Fruit fly (Drosophila melanogaster) whole organism, embryonic: ENCODE measurements around the gene CG31344.

ENCODE experiments used
- Aef1 ChIP-seq: fragments of 200-800 bp; sonication (Bioruptor generic); IDR thresholded peaks from 3 replicates; pipeline ENCODE4 v1.3.6; 2022; ENCODE audit warnings: missing biosample characterization, missing genetic modification characterization
- Bgb ChIP-seq: fragments of 200-800 bp; sonication (Bioruptor generic); IDR thresholded peaks from 2 replicates; pipeline ENCODE4 v1.3.6; 2022; ENCODE audit warnings: missing biosample characterization, missing genetic modification characterization; ENCODE audit not compliant: partially characterized antibody
- CG11398 ChIP-seq: fragments of 200-800 bp; sonication (Bioruptor generic); optimal IDR thresholded peaks from 2 replicates; lab custom pipeline; 2016; ENCODE audit warnings: missing biosample characterization, missing genetic modification characterization
- CG15514 ChIP-seq: fragments of 200-800 bp; sonication (Bioruptor generic); optimal IDR thresholded peaks from 3 replicates; lab custom pipeline; 2017; ENCODE audit warnings: missing biosample characterization, missing genetic modification characterization, mild to moderate bottlenecking, moderate library complexity, missing genetic modification reagents
- CG16779 ChIP-seq: fragments of 200-800 bp; sonication (Bioruptor generic); IDR thresholded peaks from 2 replicates; pipeline ENCODE4 v1.3.6; 2022; ENCODE audit warnings: missing biosample characterization, missing genetic modification characterization
- CG17612 ChIP-seq: fragments of 200-800 bp; sonication (Bioruptor generic); IDR thresholded peaks from 2 replicates; pipeline ENCODE4 v1.3.6; 2022; ENCODE audit warnings: missing biosample characterization, missing genetic modification characterization
- CG18011 ChIP-seq: fragments of 200-800 bp; sonication (Bioruptor generic); optimal IDR thresholded peaks from 2 replicates; lab custom pipeline; 2017; ENCODE audit warnings: missing biosample characterization, missing genetic modification characterization, mild to moderate bottlenecking, moderate library complexity, missing genotype
- CG1832 ChIP-seq: fragments of 200-800 bp; sonication (Bioruptor generic); optimal IDR thresholded peaks from 2 replicates; lab custom pipeline; 2017; ENCODE audit warnings: missing biosample characterization, mild to moderate bottlenecking, missing genetic modification characterization, inconsistent platforms
- CG32532 ChIP-seq: fragments of 200-800 bp; sonication (Bioruptor generic); IDR thresholded peaks from 2 replicates; pipeline ENCODE4 v1.3.6; 2022; ENCODE audit warnings: missing biosample characterization, missing genetic modification characterization
- CG34376 ChIP-seq: fragments of 200-800 bp; sonication (Bioruptor generic); optimal IDR thresholded peaks from 2 replicates; lab custom pipeline; 2018; ENCODE audit warnings: missing biosample characterization, mild to moderate bottlenecking, missing genetic modification characterization
- CG4707 ChIP-seq: fragments of 200-800 bp; sonication (Bioruptor generic); optimal IDR thresholded peaks from 2 replicates; lab custom pipeline; 2018; ENCODE audit warnings: missing biosample characterization, mild to moderate bottlenecking, missing genetic modification characterization, moderate library complexity
- CG6254 ChIP-seq: fragments of 200-800 bp; sonication (Bioruptor generic); optimal IDR thresholded peaks from 3 replicates; lab custom pipeline; 2017; ENCODE audit warnings: mild to moderate bottlenecking, missing biosample characterization, missing genetic modification reagents, missing genetic modification characterization
- CG7928 ChIP-seq: fragments of 200-800 bp; sonication (Bioruptor generic); optimal IDR thresholded peaks from 2 replicates; lab custom pipeline; 2017; ENCODE audit warnings: missing biosample characterization, mild to moderate bottlenecking, missing genetic modification characterization
- CG8478 ChIP-seq: fragments of >200 bp; optimal IDR thresholded peaks from 2 replicates; lab custom pipeline; 2018
- Chrac-16 ChIP-seq: fragments of 200-800 bp; sonication (Bioruptor generic); optimal IDR thresholded peaks from 3 replicates; lab custom pipeline; 2016; ENCODE audit warnings: missing biosample characterization, missing genetic modification characterization
- D ChIP-seq, 2 experiments: fragments of 200-800 bp in 1 of 2; fragments of >200 bp in 1 of 2; sonication (Bioruptor generic) in 1 of 2; optimal IDR thresholded peaks; 2 replicates in 1 of 2; 3 replicates in 1 of 2; lab custom pipeline; 2017; ENCODE audit warnings: mild to moderate bottlenecking in 1 of 2, missing biosample characterization in 1 of 2, missing genetic modification characterization in 1 of 2, missing genetic modification reagents in 1 of 2
- D19B ChIP-seq: fragments of 200-800 bp; sonication (Bioruptor generic); optimal IDR thresholded peaks from 2 replicates; lab custom pipeline; 2017; ENCODE audit warnings: missing biosample characterization, mild to moderate bottlenecking, missing genetic modification characterization
- Dad ChIP-seq: fragments of 200-800 bp; sonication (Bioruptor generic); optimal IDR thresholded peaks from 3 replicates; lab custom pipeline; 2016; ENCODE audit warnings: missing biosample characterization, missing genetic modification characterization
- Dek ChIP-seq: fragments of 200-800 bp; sonication (Bioruptor generic); optimal IDR thresholded peaks from 3 replicates; lab custom pipeline; 2019; ENCODE audit warnings: missing biosample characterization, mild to moderate bottlenecking, missing genetic modification characterization, moderate library complexity
- Dfd ChIP-seq, 2 experiments: fragments of >200 bp; optimal IDR thresholded peaks; 2 replicates each; lab custom pipeline; 2017; ENCODE audit warnings: missing biosample characterization in 2 of 2, missing genetic modification characterization in 2 of 2
- Dip3 ChIP-seq: fragments of 200-800 bp; sonication (Bioruptor generic); optimal IDR thresholded peaks from 3 replicates; lab custom pipeline; 2016; ENCODE audit warnings: missing biosample characterization, missing genetic modification characterization
- E2f1 ChIP-seq: fragments of 200-800 bp; sonication (Bioruptor generic); IDR thresholded peaks from 2 replicates; pipeline ENCODE4 v1.3.6; 2022; ENCODE audit warnings: missing biosample characterization, missing genetic modification characterization
- ERR ChIP-seq: fragments of 200-800 bp; sonication (Bioruptor generic); optimal IDR thresholded peaks from 2 replicates; lab custom pipeline; 2016; ENCODE audit warnings: missing biosample characterization, missing genetic modification characterization
- Ets97D ChIP-seq: fragments of 200-800 bp; sonication (Bioruptor generic); optimal IDR thresholded peaks from 3 replicates; lab custom pipeline; 2016; ENCODE audit warnings: missing biosample characterization, missing genetic modification characterization
- HLH4C ChIP-seq: fragments of 200-800 bp; sonication (Bioruptor generic); IDR thresholded peaks from 3 replicates; pipeline ENCODE4 v1.3.6; 2022; ENCODE audit warnings: missing biosample characterization, missing genetic modification characterization; ENCODE audit not compliant: partially characterized antibody
- Hr39 ChIP-seq: fragments of >200 bp; optimal IDR thresholded peaks from 2 replicates; lab custom pipeline; 2017
- Hr51 ChIP-seq, 2 experiments: fragments of 200-800 bp; sonication (Bioruptor generic); optimal IDR thresholded peaks; 2 replicates in 1 of 2; 3 replicates in 1 of 2; lab custom pipeline; 2016 to 2018; ENCODE audit warnings: missing biosample characterization in 2 of 2, missing genetic modification characterization in 2 of 2, mild to moderate bottlenecking in 1 of 2, moderate library complexity in 1 of 2
- Hr78 ChIP-seq, 2 experiments: fragments of 200-800 bp in 1 of 2; fragments of >200 bp in 1 of 2; sonication (Bioruptor generic) in 1 of 2; optimal IDR thresholded peaks; 2 replicates each; lab custom pipeline; 2017 to 2019; ENCODE audit warnings: missing biosample characterization in 2 of 2, missing genetic modification characterization in 2 of 2, mild to moderate bottlenecking in 1 of 2, moderate library complexity in 1 of 2
- Lpt ChIP-seq: fragments of >200 bp; optimal IDR thresholded peaks from 2 replicates; lab custom pipeline; 2018; ENCODE audit warnings: missing biosample characterization, missing genetic modification characterization
- Mes4 ChIP-seq: fragments of 200-800 bp; sonication (Bioruptor generic); optimal IDR thresholded peaks from 2 replicates; lab custom pipeline; 2016; ENCODE audit warnings: missing biosample characterization, missing genetic modification characterization
- NFAT ChIP-seq: fragments of 200-800 bp; sonication (Bioruptor generic); IDR thresholded peaks from 2 replicates; pipeline ENCODE4 v1.3.6; 2022; ENCODE audit warnings: missing biosample characterization, missing genetic modification characterization
- Nf-YB ChIP-seq: fragments of 200-800 bp; sonication (Bioruptor generic); optimal IDR thresholded peaks from 3 replicates; lab custom pipeline; 2019; ENCODE audit warnings: missing biosample characterization, mild to moderate bottlenecking, missing genetic modification characterization, moderate library complexity
- Opbp ChIP-seq: fragments of 200-800 bp; sonication (Bioruptor generic); IDR thresholded peaks from 3 replicates; pipeline ENCODE4 v1.3.6; 2022; ENCODE audit warnings: missing biosample characterization, missing genetic modification characterization; ENCODE audit not compliant: partially characterized antibody
- Pdp1 ChIP-seq, 2 experiments: fragments of 200-800 bp; sonication (Bioruptor generic); optimal IDR thresholded peaks; 3 replicates each; lab custom pipeline; 2016; ENCODE audit warnings: missing biosample characterization in 2 of 2, missing genetic modification characterization in 2 of 2, mild to moderate bottlenecking in 1 of 2, moderate library complexity in 1 of 2
- ara ChIP-seq: fragments of 200-800 bp; sonication (Bioruptor generic); IDR thresholded peaks from 2 replicates; pipeline ENCODE4 v1.3.6; 2022; ENCODE audit warnings: missing biosample characterization, missing genetic modification characterization
- ci ChIP-seq: fragments of 200-800 bp; sonication (Bioruptor generic); IDR thresholded peaks from 3 replicates; pipeline ENCODE4 v1.3.6; 2022; ENCODE audit warnings: missing biosample characterization, missing genetic modification characterization
- fd3F ChIP-seq: fragments of 200-800 bp; sonication (Bioruptor generic); optimal IDR thresholded peaks from 2 replicates; lab custom pipeline; 2018; ENCODE audit warnings: missing biosample characterization, mild to moderate bottlenecking, missing genetic modification characterization, moderate library complexity
- gem ChIP-seq: fragments of 200-800 bp; sonication (Bioruptor generic); optimal IDR thresholded peaks from 2 replicates; lab custom pipeline; 2019; ENCODE audit warnings: missing biosample characterization, mild to moderate bottlenecking, missing genetic modification characterization, moderate library complexity
- hb ChIP-seq: fragments of 200-800 bp; sonication (Bioruptor generic); IDR thresholded peaks from 3 replicates; pipeline ENCODE4 v1.3.6; 2022; ENCODE audit warnings: missing biosample characterization, missing genetic modification characterization; ENCODE audit not compliant: partially characterized antibody
- hkb ChIP-seq, 2 experiments: fragments of 200-800 bp in 1 of 2; fragments of >200 bp in 1 of 2; sonication (Bioruptor generic) in 1 of 2; IDR thresholded peaks in 1 of 2; optimal IDR thresholded peaks in 1 of 2; 2 replicates each; pipeline versions ENCODE4 v1.3.6 to Lab custom; 2017 to 2022; ENCODE audit warnings: missing biosample characterization in 1 of 2, missing genetic modification characterization in 1 of 2
- hth ChIP-seq: fragments of >200 bp; optimal IDR thresholded peaks from 2 replicates; lab custom pipeline; 2017; ENCODE audit warnings: inconsistent platforms
- lov ChIP-seq, 2 experiments: fragments of 200-800 bp in 1 of 2; fragments of >200 bp in 1 of 2; sonication (Bioruptor generic) in 1 of 2; IDR thresholded peaks in 1 of 2; optimal IDR thresholded peaks in 1 of 2; 2 replicates in 1 of 2; 3 replicates in 1 of 2; pipeline versions ENCODE4 v1.3.6 to Lab custom; 2017 to 2022; ENCODE audit warnings: missing biosample characterization in 1 of 2, missing genetic modification characterization in 1 of 2
- odd ChIP-seq: fragments of 200-800 bp; sonication (Bioruptor generic); optimal IDR thresholded peaks from 2 replicates; lab custom pipeline; 2017; ENCODE audit warnings: missing biosample characterization, mild to moderate bottlenecking, missing genetic modification characterization
- org-1 ChIP-seq: fragments of 200-800 bp; sonication (Bioruptor generic); optimal IDR thresholded peaks from 2 replicates; lab custom pipeline; 2017; ENCODE audit warnings: missing biosample characterization, missing genetic modification characterization
- pan ChIP-seq, 4 experiments: fragments of >200 bp in 3 of 4; fragments of 200-800 bp in 1 of 4; sonication (Bioruptor generic) in 1 of 4; optimal IDR thresholded peaks in 3 of 4; IDR thresholded peaks in 1 of 4; 2 replicates each; pipeline versions ENCODE4 v1.3.6 to Lab custom; 2017 to 2022; ENCODE audit warnings: missing biosample characterization in 2 of 4, missing genetic modification characterization in 2 of 4, mixed read lengths in 1 of 4
- seq ChIP-seq: fragments of 200-800 bp; sonication (Bioruptor generic); IDR thresholded peaks from 2 replicates; pipeline ENCODE4 v1.3.6; 2022; ENCODE audit warnings: missing biosample characterization, missing genetic modification characterization
- sima ChIP-seq: fragments of 200-800 bp; sonication (Bioruptor generic); optimal IDR thresholded peaks from 2 replicates; lab custom pipeline; 2016; ENCODE audit warnings: missing biosample characterization, missing genetic modification characterization
- tin ChIP-seq: fragments of 200-800 bp; sonication (Bioruptor generic); optimal IDR thresholded peaks from 3 replicates; lab custom pipeline; 2016; ENCODE audit warnings: missing biosample characterization, missing genetic modification characterization
- tll ChIP-seq, 2 experiments: fragments of 200-800 bp in 1 of 2; fragments of >200 bp in 1 of 2; sonication (Bioruptor generic) in 1 of 2; optimal IDR thresholded peaks; 2 replicates each; lab custom pipeline; 2017 to 2019; ENCODE audit warnings: missing biosample characterization in 2 of 2, missing genetic modification characterization in 2 of 2, mild to moderate bottlenecking in 1 of 2, moderate library complexity in 1 of 2
- ttk ChIP-seq: fragments of 200-800 bp; sonication (Bioruptor generic); IDR thresholded peaks from 2 replicates; pipeline ENCODE4 v2.1.2; 2022; ENCODE audit warnings: missing biosample characterization, missing genetic modification characterization

The CG31344 gene

dm6 chr3R:15249735-15250134 lies 24.6 kb upstream of the CG31344 start, which contains the start of gene CG42404 (continued):
- TF ChIP-seq CG18011 (GFP tag; lab: Kevin White, UChicago) (no peak), Aef1 (GFP tag; lab: Robert Waterston, UW) (no peak), CG17612 (no peak), fd3F (GFP tag; lab: Kevin White, UChicago) (no peak), CG8478 (lab: Kevin White, UChicago) (no peak), seq (GFP tag; lab: Robert Waterston, UW) (no peak), pan (optimal IDR thresholded peaks at IDR 0.05; lab: Kevin White, UChicago) (no peak), pan (GFP tag; optimal IDR thresholded peaks at IDR 0.05 in 1 of 2, IDR thresholded peaks at IDR 0.05 in 1 of 2) (no peak), CG16779 (GFP tag; lab: Robert Waterston, UW) (no peak), Ets97D (GFP tag; lab: Kevin White, UChicago) (peak; percentile 5), D (optimal IDR thresholded peaks at IDR 0.05; lab: Kevin White, UChicago) (peak; percentile 45), D (GFP tag; optimal IDR thresholded peaks at IDR 0.05; lab: Kevin White, UChicago) (no peak), D19B (no peak), Bgb (GFP tag; lab: Robert Waterston, UW) (no peak), ttk (GFP tag; lab: Robert Waterston, UW) (no peak), CG6254 (GFP tag; lab: Kevin White, UChicago) (no peak), Lpt (GFP tag; lab: Kevin White, UChicago) (no peak), CG15514 (GFP tag; lab: Kevin White, UChicago) (peak; percentile 99), odd (GFP tag; lab: Kevin White, UChicago) (no peak), hkb (optimal IDR thresholded peaks at IDR 0.05; lab: Kevin White, UChicago) (no peak), hkb (GFP tag; IDR thresholded peaks at IDR 0.05; lab: Robert Waterston, UW) (no peak), Mes4 (GFP tag; lab: Kevin White, UChicago) (no peak), Dip3 (GFP tag; lab: Kevin White, UChicago) (no peak), Opbp (GFP tag; lab: Robert Waterston, UW) (peak; percentile 34; the same call in 2 of the 3 replicates), tin (GFP tag; lab: Kevin White, UChicago) (no peak), Hr78 (GFP tag; optimal IDR thresholded peaks at IDR 0.05; lab: Kevin White, UChicago) (no peak), gem (tag; lab: Kevin White, UChicago) (no peak), ci (GFP tag; lab: Robert Waterston, UW) (no peak), hb (GFP tag; lab: Robert Waterston, UW) (no peak), Dek (no peak), Hr39 (lab: Kevin White, UChicago) (no peak), CG11398 (GFP tag; lab: Kevin White, UChicago) (no peak), CG32532 (GFP tag; lab: Robert Waterston, UW) (no peak), hth (lab: Kevin White, UChicago) (no peak), Dfd (GFP tag; optimal IDR thresholded peaks at IDR 0.05; lab: Kevin White, UChicago) (no peak), ERR (GFP tag; lab: Kevin White, UChicago) (no peak), lov (optimal IDR thresholded peaks at IDR 0.05; lab: Kevin White, UChicago) (no peak), lov (GFP tag; IDR thresholded peaks at IDR 0.05; lab: Robert Waterston, UW) (no peak), E2f1 (GFP tag; lab: Robert Waterston, UW) (no peak), NFAT (no peak), Dad (GFP tag; lab: Kevin White, UChicago) (no peak)

- TF ChIP-seq sima (GFP tag; lab: Kevin White, UChicago) (no peak), Hr51 (GFP tag; optimal IDR thresholded peaks at IDR 0.05; lab: Kevin White, UChicago) (no peak), org-1 (GFP tag; lab: Kevin White, UChicago) (no peak), tll (GFP tag; optimal IDR thresholded peaks at IDR 0.05; lab: Kevin White, UChicago) (no peak), D19B (no peak), CG34376 (GFP tag; lab: Kevin White, UChicago) (no peak), Chrac-16 (GFP tag; lab: Kevin White, UChicago) (no peak), CG1832 (no peak), CG4707 (GFP tag; lab: Kevin White, UChicago) (no peak), ara (no peak), Nf-YB (no peak), CG7928 (no peak), HLH4C (GFP tag; lab: Robert Waterston, UW) (no peak), Pdp1 (GFP tag; optimal IDR thresholded peaks at IDR 0.05; lab: Kevin White, UChicago) (no peak)
Measured at dm6 chr3R:15249037-15249436, 23.9 kb upstream of the CG31344 start, which contains the start of gene Amt. Gene Amt (minus strand): TSS chr3R:15249137.
